Worm (Caenorhabditis elegans): ENCODE results near the gene sna-1.

Gene sna-1

DNA sequence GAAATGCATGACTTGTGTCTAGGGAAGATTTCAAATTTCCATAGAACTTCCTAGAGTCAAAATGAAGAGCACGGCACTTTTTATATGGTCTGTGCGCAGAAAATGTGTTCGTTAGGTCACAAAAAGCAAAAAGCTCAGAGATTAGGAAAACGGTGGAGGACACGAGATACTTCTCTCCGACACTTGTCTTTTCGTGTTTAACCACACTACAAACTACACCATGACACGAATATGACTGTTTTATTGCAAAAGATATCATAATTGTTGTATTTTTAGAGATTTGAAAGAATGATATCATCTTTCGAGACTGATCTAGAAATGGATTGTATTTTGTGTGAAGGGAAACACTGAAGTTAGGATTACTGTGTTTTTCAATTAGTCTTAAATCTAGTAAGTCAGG, 11.5 kb downstream of the sna-1 start:
- no peak for TF ChIP-seq ceh-82 (tag; optimal IDR thresholded peaks at IDR 0.05)
- peak; percentile 25 for TF ChIP-seq nhr-85 (tag)
- TF ChIP-seq nhr-20 (tag; optimal IDR thresholded peaks at IDR 0.05) = peak; percentile 18
- no peak for TF ChIP-seq tlp-1 (tag; optimal IDR thresholded peaks at IDR 0.05)

ce11 chrV:6697552-6697951, 12.9 kb downstream of the sna-1 start, which contains the start of gene W02F12.2:
W02F12.2 (minus strand) TSS chrV:6697652.
- TF ChIP-seq blmp-1 (tag; optimal IDR thresholded peaks at IDR 0.05) = peak; percentile 18
- no peak for TF ChIP-seq C34B4.2 (tag; optimal IDR thresholded peaks at IDR 0.05)
- TF ChIP-seq unc-30 (tag; optimal IDR thresholded peaks at IDR 0.05) = no peak
- no peak for TF ChIP-seq grh-1 (GFP tag; IDR thresholded peaks at IDR 0.05)
- no peak for TF ChIP-seq unc-86 (tag; optimal IDR thresholded peaks at IDR 0.05)
- TF ChIP-seq nhr-85 (tag) = no peak

DNA sequence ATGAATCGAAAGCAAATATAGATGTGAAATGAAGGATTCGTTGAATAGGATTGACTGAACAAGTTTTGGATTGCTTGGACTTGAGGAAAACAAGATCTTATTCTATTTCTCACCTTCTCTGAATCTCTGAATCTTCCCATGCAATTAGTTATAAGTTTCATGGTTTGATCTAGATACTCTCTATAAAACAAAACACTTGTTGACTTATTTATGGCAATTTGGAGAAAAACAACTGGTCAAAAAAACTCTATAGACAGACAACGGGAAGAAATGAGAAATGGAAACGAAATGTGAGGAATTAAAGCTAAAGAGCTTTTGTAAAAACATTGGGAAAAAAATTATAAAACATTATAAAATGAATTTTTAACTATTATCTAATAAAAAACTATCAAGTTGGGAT, 15.8 kb downstream of the sna-1 start, which contains the start of gene W02F12.8:
W02F12.8 (minus strand) TSS at position 101 of the 400 bp plus-strand sequence.
- TF ChIP-seq elt-2 (tag; optimal IDR thresholded peaks at IDR 0.05) (no peak), blmp-1 (tag; optimal IDR thresholded peaks at IDR 0.05) (peak; percentile 8)

ce11 chrV:6691813-6692351, 18.6 kb downstream of the sna-1 start, which contains the start of gene mtl-1:
mtl-1 (minus strand) TSS chrV:6691863.
- no peak for TF ChIP-seq nhr-19 (GFP tag; conservative IDR thresholded peaks at IDR 0.05)
- no peak for TF ChIP-seq nhr-71 (tag; optimal IDR thresholded peaks at IDR 0.05)
- TF ChIP-seq nhr-77 (tag; optimal IDR thresholded peaks at IDR 0.05) = no peak
- peak; percentile 53 for TF ChIP-seq elt-2 (tag; optimal IDR thresholded peaks at IDR 0.05)
- TF ChIP-seq efl-1 (optimal IDR thresholded peaks at IDR 0.05) = no peak
- TF ChIP-seq efl-1 (GFP tag; optimal IDR thresholded peaks at IDR 0.05 in 1 of 2) = peak in 1 of 2 experiments; percentile 39
- no peak for TF ChIP-seq dsc-1 (tag; optimal IDR thresholded peaks at IDR 0.05)

ce11 chrV:6690075-6690474, 20.4 kb downstream of the sna-1 start:
- TF ChIP-seq elt-3 (tag; optimal IDR thresholded peaks at IDR 0.05) (peak in 1 of 6 experiments; percentile 7), nhr-84 (tag; optimal IDR thresholded peaks at IDR 0.05) (no peak), F16B12.6 (tag; optimal IDR thresholded peaks at IDR 0.05) (no peak), blmp-1 (tag; optimal IDR thresholded peaks at IDR 0.05) (peak; percentile 22)

DNA sequence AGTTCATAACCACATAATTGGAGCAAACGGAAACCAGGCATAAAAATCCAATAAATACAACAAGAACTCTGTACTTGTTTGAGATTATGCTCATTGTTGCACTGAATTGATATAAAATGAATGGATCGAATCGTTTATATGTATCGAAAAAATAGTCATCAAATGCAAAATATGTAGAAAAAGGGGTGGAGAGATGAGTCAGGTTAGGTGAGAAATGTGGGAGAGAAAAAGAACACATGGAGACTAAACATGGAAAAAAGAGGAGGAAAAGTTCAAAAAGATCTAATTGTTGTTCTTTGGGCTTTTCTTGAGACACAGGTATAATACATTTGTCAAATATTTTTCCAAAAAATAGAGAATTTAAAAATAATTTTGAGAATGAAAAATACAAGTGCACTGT, 22.1 kb downstream of the sna-1 start, which contains the start of gene K11G9.5:
K11G9.5 (minus strand) TSS at position 101 of the 400 bp plus-strand sequence.
- TF ChIP-seq efl-1 (optimal IDR thresholded peaks at IDR 0.05) = no peak
- peak in 1 of 2 experiments; percentile 52 for TF ChIP-seq efl-1 (GFP tag; optimal IDR thresholded peaks at IDR 0.05 in 1 of 2)
- no peak for TF ChIP-seq nhr-76 (tag; optimal IDR thresholded peaks at IDR 0.05)

- TF ChIP-seq nhr-28 (tag; optimal IDR thresholded peaks at IDR 0.05) = no peak
- TF ChIP-seq snu-23 (GFP tag; optimal IDR thresholded peaks at IDR 0.05) = no peak
- TF ChIP-seq tbx-2 (tag; optimal IDR thresholded peaks at IDR 0.05) = no peak
- TF ChIP-seq nhr-12 (tag; optimal IDR thresholded peaks at IDR 0.05) = no peak
- no peak for TF ChIP-seq hlh-17 (GFP tag; optimal IDR thresholded peaks at IDR 0.05; ENCODE audit: borderline replicate concordance)
- no peak for TF ChIP-seq ceh-82 (tag; optimal IDR thresholded peaks at IDR 0.05)
- no peak for TF ChIP-seq nhr-90 (tag; optimal IDR thresholded peaks at IDR 0.05; ENCODE audit: poor library complexity)
- TF ChIP-seq egl-13 (tag; optimal IDR thresholded peaks at IDR 0.05) = no peak
- no peak for TF ChIP-seq lin-15B (tag; optimal IDR thresholded peaks at IDR 0.05)
- TF ChIP-seq tlp-1 (tag; optimal IDR thresholded peaks at IDR 0.05) = no peak
- no peak for TF ChIP-seq lin-35 (GFP tag; optimal IDR thresholded peaks at IDR 0.05)
- no peak for TF ChIP-seq pag-3 (tag; optimal IDR thresholded peaks at IDR 0.05; ENCODE audit: borderline replicate concordance, insufficient read depth)
- TF ChIP-seq unc-30 (tag; optimal IDR thresholded peaks at IDR 0.05) = no peak
Observed at ce11 chrV:6685963-6686362, 24.5 kb downstream of the sna-1 start.
